Worm (Caenorhabditis elegans): ENCODE measurements around the gene soap-1.

soap-1 gene

ce11 chrV:7246951-7247350, 32.2 kb upstream of the soap-1 start, which contains the start of gene C05C8.7:
TSS of gene C05C8.7 (minus strand) at chrV:7247050.
- no peak for TF ChIP-seq nhr-12 (tag; optimal IDR thresholded peaks at IDR 0.05)
- peak; percentile 34 for TF ChIP-seq ham-2 (GFP tag; optimal IDR thresholded peaks at IDR 0.05)
- no peak for TF ChIP-seq mls-2 (tag; optimal IDR thresholded peaks at IDR 0.05)
- TF ChIP-seq flh-1 (GFP tag; optimal IDR thresholded peaks at IDR 0.05): no peak

ce11 chrV:7239471-7239870, 24.8 kb upstream of the soap-1 start, which contains the start of gene C05C8.1:
TSS of gene C05C8.1 (plus strand) at chrV:7239771.
- TF ChIP-seq ham-2 (GFP tag; optimal IDR thresholded peaks at IDR 0.05) (no peak), M03D4.4 (tag; optimal IDR thresholded peaks at IDR 0.05) (no peak), snpc-4 (tag; optimal IDR thresholded peaks at IDR 0.05) (no peak), nhr-237 (tag; optimal IDR thresholded peaks at IDR 0.05) (no peak), unc-62 (GFP tag; optimal IDR thresholded peaks at IDR 0.05) (no peak), bed-3 (GFP tag; optimal IDR thresholded peaks at IDR 0.05) (no peak), pha-4 (tag; optimal IDR thresholded peaks at IDR 0.05) (no peak)

ce11 chrV:7237133-7237532, 22.4 kb upstream of the soap-1 start, which contains the start of gene hyls-1:
TSS of gene hyls-1 (plus strand) at chrV:7237381.
- TF ChIP-seq mab-5 (tag; optimal IDR thresholded peaks at IDR 0.05): peak; percentile 10
- TF ChIP-seq unc-39 (tag; optimal IDR thresholded peaks at IDR 0.05): no peak
- peak; percentile 64 for TF ChIP-seq mep-1 (tag; optimal IDR thresholded peaks at IDR 0.05)
- peak; percentile 76 for TF ChIP-seq lsy-2 (tag; optimal IDR thresholded peaks at IDR 0.05)
- TF ChIP-seq nhr-2 (tag; optimal IDR thresholded peaks at IDR 0.05): peak; percentile 9
- TF ChIP-seq ces-1 (GFP tag; optimal IDR thresholded peaks at IDR 0.05): peak; percentile 73
- TF ChIP-seq lin-13 (tag; optimal IDR thresholded peaks at IDR 0.05): peak; percentile 33
- TF ChIP-seq ceh-39 (tag; optimal IDR thresholded peaks at IDR 0.05): peak; percentile 62
- TF ChIP-seq pha-4 (tag; optimal IDR thresholded peaks at IDR 0.05): peak; percentile 42
- peak; percentile 93 for TF ChIP-seq unc-120 (tag; optimal IDR thresholded peaks at IDR 0.05; ENCODE audit: poor library complexity, severe bottlenecking)
- TF ChIP-seq nhr-237 (tag; optimal IDR thresholded peaks at IDR 0.05): peak; percentile 82
- no peak for TF ChIP-seq ceh-83 (GFP tag; optimal IDR thresholded peaks at IDR 0.05)
- TF ChIP-seq zip-8 (tag; optimal IDR thresholded peaks at IDR 0.05): no peak
- TF ChIP-seq mls-2 (tag; optimal IDR thresholded peaks at IDR 0.05): no peak
- peak; percentile 21 for TF ChIP-seq hlh-1 (tag; optimal IDR thresholded peaks at IDR 0.05)
- TF ChIP-seq ham-2 (GFP tag; optimal IDR thresholded peaks at IDR 0.05): no peak

- no peak for TF ChIP-seq mep-1 (tag; optimal IDR thresholded peaks at IDR 0.05)
- no peak for TF ChIP-seq snpc-4 (tag; optimal IDR thresholded peaks at IDR 0.05)
- TF ChIP-seq lsy-2 (tag; optimal IDR thresholded peaks at IDR 0.05): no peak
- no peak for TF ChIP-seq nhr-12 (tag; optimal IDR thresholded peaks at IDR 0.05)
- no peak for TF ChIP-seq nhr-237 (tag; optimal IDR thresholded peaks at IDR 0.05)
- no peak for TF ChIP-seq ztf-11 (tag; optimal IDR thresholded peaks at IDR 0.05)
- TF ChIP-seq tbx-8 (GFP tag; optimal IDR thresholded peaks at IDR 0.05): no peak
- no peak for TF ChIP-seq cnd-1 (tag; optimal IDR thresholded peaks at IDR 0.05)
- no peak for TF ChIP-seq zip-8 (tag; optimal IDR thresholded peaks at IDR 0.05)
- no peak for TF ChIP-seq bed-3 (GFP tag; optimal IDR thresholded peaks at IDR 0.05)
- TF ChIP-seq lin-32 (GFP tag; optimal IDR thresholded peaks at IDR 0.05): no peak
- no peak for TF ChIP-seq blmp-1 (tag; optimal IDR thresholded peaks at IDR 0.05)
- no peak for TF ChIP-seq unc-39 (tag; optimal IDR thresholded peaks at IDR 0.05)
- TF ChIP-seq sem-2 (GFP tag; optimal IDR thresholded peaks at IDR 0.05): no peak
Observed at ce11 chrV:7237094-7237132, 22.2 kb upstream of the soap-1 start, which contains the start of gene hpo-9. TSS of gene hpo-9 (minus strand) at chrV:7237130.

- TF ChIP-seq M03D4.4 (tag; optimal IDR thresholded peaks at IDR 0.05): no peak
- TF ChIP-seq ceh-83 (GFP tag; optimal IDR thresholded peaks at IDR 0.05): no peak
- no peak for TF ChIP-seq lin-13 (tag; optimal IDR thresholded peaks at IDR 0.05)
- no peak for TF ChIP-seq ztf-11 (tag; optimal IDR thresholded peaks at IDR 0.05)
- TF ChIP-seq elt-3 (tag; optimal IDR thresholded peaks at IDR 0.05): no peak
- TF ChIP-seq nhr-237 (tag; optimal IDR thresholded peaks at IDR 0.05): no peak
- no peak for TF ChIP-seq nhr-12 (tag; optimal IDR thresholded peaks at IDR 0.05)
- TF ChIP-seq unc-39 (tag; optimal IDR thresholded peaks at IDR 0.05): no peak
- TF ChIP-seq lsy-2 (tag; optimal IDR thresholded peaks at IDR 0.05): no peak
- TF ChIP-seq cnd-1 (tag; optimal IDR thresholded peaks at IDR 0.05): no peak
- no peak for TF ChIP-seq mls-2 (tag; optimal IDR thresholded peaks at IDR 0.05)
- TF ChIP-seq blmp-1 (tag; optimal IDR thresholded peaks at IDR 0.05): no peak
- TF ChIP-seq flh-1 (GFP tag; optimal IDR thresholded peaks at IDR 0.05): no peak
- TF ChIP-seq sptf-1 (tag; optimal IDR thresholded peaks at IDR 0.05): no peak
- TF ChIP-seq nhr-2 (tag; optimal IDR thresholded peaks at IDR 0.05): no peak
- TF ChIP-seq lin-32 (GFP tag; optimal IDR thresholded peaks at IDR 0.05): no peak
- no peak for TF ChIP-seq zip-8 (tag; optimal IDR thresholded peaks at IDR 0.05)
- no peak for TF ChIP-seq hlh-1 (tag; optimal IDR thresholded peaks at IDR 0.05)
- no peak for TF ChIP-seq ceh-43 (GFP tag; optimal IDR thresholded peaks at IDR 0.05)
Observed at ce11 chrV:7236694-7237093, 22.0 kb upstream of the soap-1 start.
